2 worm cellular contexts compared by ENCODE assay signal in the genomic region with DNA sequence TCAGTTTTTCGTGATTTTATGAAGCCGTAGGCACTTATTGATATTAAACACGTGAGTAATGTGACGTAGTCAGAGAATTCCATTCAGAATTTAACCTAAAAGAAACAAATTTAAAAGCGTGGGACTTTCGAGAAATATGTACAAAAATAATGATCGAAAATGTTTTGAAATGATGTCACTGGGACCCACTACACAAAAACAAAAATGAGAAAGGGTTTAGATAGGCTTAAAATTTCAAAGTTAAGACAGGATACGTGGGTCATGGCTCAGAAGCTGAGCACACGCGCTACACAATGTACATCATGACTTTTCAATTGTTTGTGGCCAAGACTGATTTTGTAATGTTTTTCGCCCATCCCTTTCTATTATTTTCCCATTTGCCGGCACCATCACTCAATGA.
TF ChIP-seq lines count a peak whose summit lies in the region.

A gene (minus strand): TSS at position 101 of the 400 bp plus-strand sequence.

TF ChIP-seq in whole organism, L1 larva, 84 proteins besides CTCF, POLR2A, EP300 and RAD21:
- no peak for TF ChIP-seq nhr-11 (tag; optimal IDR thresholded peaks at IDR 0.05; lab: Kevin White, UChicago)
- no peak for TF ChIP-seq elt-3 (tag; optimal IDR thresholded peaks at IDR 0.05; lab: Kevin White, UChicago)
- TF ChIP-seq hlh-4 (tag; optimal IDR thresholded peaks at IDR 0.05; lab: Kevin White, UChicago) = no peak
- TF ChIP-seq dsc-1 (tag; optimal IDR thresholded peaks at IDR 0.05; lab: Kevin White, UChicago) = peak; percentile 22
- no peak for TF ChIP-seq skn-1 (tag; optimal IDR thresholded peaks at IDR 0.05; lab: Kevin White, UChicago)
TF ChIP-seq in whole organism, L1 larva: peak in this region for 1.

TF ChIP-seq in whole organism, L2 larva, 48 proteins besides CTCF, POLR2A, EP300 and RAD21:
- TF ChIP-seq sma-3 (GFP tag; optimal IDR thresholded peaks at IDR 0.05; lab: Kevin White, UChicago) (no peak), unc-55 (GFP tag; optimal IDR thresholded peaks at IDR 0.05; lab: Kevin White, UChicago) (peak; percentile 11)
